Fruit fly (Drosophila melanogaster): ENCODE measurements around the gene eIF1A.

eIF1A gene

DNA sequence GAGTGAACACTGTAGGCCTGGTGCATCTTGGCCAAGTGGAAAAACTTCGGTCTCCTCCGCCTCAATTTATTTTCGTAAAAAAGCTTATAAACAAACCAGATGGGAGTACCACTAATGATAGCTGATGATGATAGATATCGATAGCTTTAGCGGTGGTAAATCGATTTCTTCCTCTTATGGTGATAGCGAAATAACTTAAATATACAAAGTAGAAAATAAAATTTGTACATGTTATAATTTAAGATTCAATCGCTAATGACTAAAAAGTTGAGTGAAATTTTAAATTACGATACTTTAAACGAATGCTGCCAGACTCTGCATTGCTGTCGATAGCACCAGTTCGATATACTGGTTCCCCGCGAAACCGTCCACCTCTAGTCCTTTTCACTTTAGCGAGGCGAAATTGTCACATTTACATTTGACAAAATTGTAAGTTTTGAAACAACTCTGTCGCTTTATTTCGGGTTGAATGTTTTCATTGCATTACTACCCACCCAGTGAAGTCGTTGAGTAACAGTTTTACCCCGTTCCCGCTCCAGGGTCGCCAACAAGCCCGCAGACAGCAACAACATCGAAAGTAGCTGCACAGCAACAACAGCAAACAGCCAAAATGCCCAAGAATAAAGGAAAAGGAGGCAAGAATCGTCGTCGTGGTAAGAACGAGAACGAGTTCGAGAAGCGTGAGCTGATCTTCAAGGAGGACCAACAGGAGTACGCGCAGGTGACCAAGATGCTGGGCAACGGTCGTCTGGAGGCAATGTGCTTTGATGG lies at the start of gene eIF1A, which contains the start of gene Vps39:
eIF1A (plus strand) TSS at position 338 of the 771 bp plus-strand sequence.
Vps39 (minus strand) TSS at position 119 of the 771 bp plus-strand sequence.
- TF ChIP-seq Myc (optimal IDR thresholded peaks at IDR 0.05) (no peak), ttk (optimal IDR thresholded peaks at IDR 0.05) (no peak), h (optimal IDR thresholded peaks at IDR 0.05) (no peak), psq (optimal IDR thresholded peaks at IDR 0.05) (no peak), Sin3A (optimal IDR thresholded peaks at IDR 0.05) (no peak), insv (optimal IDR thresholded peaks at IDR 0.05) (no peak)

DNA sequence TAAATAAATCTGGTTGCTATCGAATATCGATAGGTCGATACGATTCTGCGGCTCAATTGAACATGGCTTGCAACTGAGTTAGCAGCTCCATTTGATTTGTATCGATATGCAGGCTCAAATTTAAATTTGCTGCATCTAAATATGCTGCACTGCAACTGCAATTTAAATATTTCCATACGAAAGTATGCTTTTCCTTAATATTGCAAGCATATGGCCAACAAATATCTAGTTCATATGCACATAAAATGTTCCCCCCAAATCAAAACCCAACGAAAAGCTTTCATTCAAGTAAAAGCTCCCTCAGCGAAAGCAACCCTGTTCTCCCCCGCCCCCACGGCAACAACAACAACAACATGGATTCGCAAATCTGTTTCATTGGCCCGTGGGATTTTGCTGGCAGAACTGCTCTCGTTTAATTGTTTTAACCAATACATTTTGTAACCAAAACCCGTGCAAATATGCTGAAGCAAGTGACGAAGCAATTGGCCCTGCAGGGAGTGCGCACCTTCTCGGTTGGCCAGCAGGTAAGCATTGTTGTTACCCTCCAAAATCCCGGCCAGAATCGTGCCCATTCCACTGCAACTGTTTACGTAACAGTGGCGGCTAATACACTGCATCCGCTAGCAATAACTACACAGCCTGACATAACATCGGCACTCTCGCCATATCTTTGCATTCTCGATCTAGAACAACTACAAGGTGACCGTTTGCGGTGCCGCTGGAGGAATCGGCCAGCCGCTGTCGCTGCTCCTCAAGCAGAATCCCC lies 48.2 kb upstream of the eIF1A start, which contains the start of the genes CG7168 and Mdh2:
CG7168 (minus strand) TSS at position 40 of the 766 bp plus-strand sequence.
Mdh2 (plus strand) TSS at position 354 of the 766 bp plus-strand sequence.
- no peak for TF ChIP-seq h (optimal IDR thresholded peaks at IDR 0.05)
- TF ChIP-seq ttk (optimal IDR thresholded peaks at IDR 0.05) = no peak
- no peak for TF ChIP-seq insv (optimal IDR thresholded peaks at IDR 0.05)
- TF ChIP-seq Sin3A (optimal IDR thresholded peaks at IDR 0.05) = no peak

DNA sequence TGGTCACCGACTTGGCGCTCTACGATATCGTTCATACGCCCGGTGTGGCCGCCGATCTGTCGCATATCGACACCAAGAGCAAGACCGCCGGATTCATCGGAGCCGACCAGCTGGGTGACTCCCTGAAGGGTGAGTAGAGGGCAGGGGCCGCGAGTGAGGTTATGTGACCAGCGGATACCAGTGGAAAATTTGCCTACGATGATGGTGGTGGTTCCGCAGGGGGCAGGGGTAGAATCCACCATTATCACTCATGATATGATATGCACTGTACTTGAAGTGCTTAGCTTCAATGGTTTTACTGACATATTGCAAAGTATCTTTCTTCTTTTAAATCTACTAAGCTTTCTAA lies 47.7 kb upstream of the eIF1A start:
- TF ChIP-seq insv (optimal IDR thresholded peaks at IDR 0.05) (no peak), Sin3A (optimal IDR thresholded peaks at IDR 0.05) (no peak), Myc (optimal IDR thresholded peaks at IDR 0.05) (no peak), psq (optimal IDR thresholded peaks at IDR 0.05) (no peak), h (optimal IDR thresholded peaks at IDR 0.05) (no peak), ttk (optimal IDR thresholded peaks at IDR 0.05) (no peak)

DNA sequence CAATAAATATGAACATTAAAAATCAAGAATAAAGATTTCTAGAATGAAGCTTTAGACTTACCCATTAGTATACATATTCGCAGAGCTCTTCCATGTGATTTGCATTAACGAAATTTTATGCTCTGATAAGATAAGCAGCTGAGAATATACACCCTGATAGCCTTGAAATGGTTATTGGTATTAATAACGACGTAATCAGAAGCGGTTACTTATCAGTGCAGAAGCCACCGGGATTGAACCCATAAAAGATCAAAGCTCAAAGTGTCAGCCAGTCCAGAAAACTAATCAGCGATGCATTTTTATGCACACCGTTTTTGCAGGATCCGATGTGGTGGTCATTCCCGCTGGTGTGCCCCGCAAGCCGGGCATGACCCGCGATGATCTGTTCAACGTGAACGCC lies 47.1 kb upstream of the eIF1A start:
- TF ChIP-seq Sin3A (optimal IDR thresholded peaks at IDR 0.05) (no peak), insv (optimal IDR thresholded peaks at IDR 0.05) (no peak)

DNA sequence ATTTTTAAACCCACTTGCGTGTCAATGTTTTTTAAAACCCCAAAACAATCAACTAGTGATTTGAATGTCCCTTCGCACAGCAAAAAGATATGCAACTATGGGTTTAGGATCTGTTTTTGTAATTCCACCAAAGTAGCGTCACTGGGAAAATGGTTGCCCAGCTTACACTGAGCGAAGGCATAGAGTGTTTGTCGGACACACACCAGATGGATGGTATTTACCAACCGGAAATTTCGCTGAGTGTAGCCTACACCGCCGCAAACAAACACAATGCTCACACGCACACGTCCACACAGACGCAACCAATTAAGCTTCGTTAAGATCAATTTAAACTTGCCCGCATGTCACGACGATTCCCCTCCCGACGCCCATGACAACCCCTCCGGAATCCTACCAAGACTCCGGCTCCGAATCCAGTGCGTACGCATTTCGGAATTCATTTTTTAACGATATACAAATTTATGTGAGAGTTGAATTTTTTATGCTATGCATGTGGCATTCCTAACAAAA lies 45.7 kb upstream of the eIF1A start:
- TF ChIP-seq h (optimal IDR thresholded peaks at IDR 0.05) (no peak), ttk (optimal IDR thresholded peaks at IDR 0.05) (no peak), psq (optimal IDR thresholded peaks at IDR 0.05) (no peak), Sin3A (optimal IDR thresholded peaks at IDR 0.05) (no peak), Myc (optimal IDR thresholded peaks at IDR 0.05) (no peak), insv (optimal IDR thresholded peaks at IDR 0.05) (no peak)

DNA sequence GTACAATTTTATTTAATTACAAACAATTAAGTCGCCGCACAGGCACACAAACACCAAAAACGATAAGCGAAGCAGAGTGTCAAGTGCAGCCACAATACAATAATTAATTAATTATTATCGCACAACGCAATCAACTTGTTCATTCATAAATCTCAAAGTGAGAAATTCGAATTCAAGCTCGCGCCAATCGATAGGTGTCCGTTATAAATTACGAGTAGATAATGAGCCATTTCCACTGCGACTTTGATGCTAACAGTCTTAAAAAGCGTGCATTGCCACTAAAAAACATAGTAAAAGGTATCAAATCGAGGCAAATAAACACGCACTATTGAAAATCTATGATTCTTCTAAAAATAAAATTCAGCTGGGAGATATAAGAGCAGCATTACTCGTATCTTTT lies 44.2 kb upstream of the eIF1A start:
- TF ChIP-seq Sin3A (optimal IDR thresholded peaks at IDR 0.05) (no peak), psq (optimal IDR thresholded peaks at IDR 0.05) (no peak), Myc (optimal IDR thresholded peaks at IDR 0.05) (no peak), ttk (optimal IDR thresholded peaks at IDR 0.05) (no peak), insv (optimal IDR thresholded peaks at IDR 0.05) (no peak), h (optimal IDR thresholded peaks at IDR 0.05) (no peak)

DNA sequence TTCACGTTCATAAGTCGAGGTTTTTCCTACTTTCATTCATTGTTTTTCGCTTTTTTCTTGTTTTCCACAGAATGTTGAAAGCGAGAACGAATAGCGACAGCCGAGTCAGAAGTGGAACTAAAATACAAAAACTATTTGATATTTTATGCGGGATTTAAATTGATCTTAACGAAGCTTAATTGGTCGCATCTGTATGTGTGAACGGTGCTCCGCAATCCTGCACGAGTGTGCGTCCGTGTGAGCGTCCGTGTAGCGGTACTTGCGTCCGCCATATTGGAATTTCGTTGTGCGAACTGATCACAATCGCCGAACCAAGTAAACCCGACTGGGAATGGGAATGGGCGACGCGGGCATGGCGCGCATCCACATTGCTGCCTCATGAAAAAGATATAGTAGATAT lies 42.3 kb upstream of the eIF1A start:
- no peak for TF ChIP-seq insv (optimal IDR thresholded peaks at IDR 0.05)

DNA sequence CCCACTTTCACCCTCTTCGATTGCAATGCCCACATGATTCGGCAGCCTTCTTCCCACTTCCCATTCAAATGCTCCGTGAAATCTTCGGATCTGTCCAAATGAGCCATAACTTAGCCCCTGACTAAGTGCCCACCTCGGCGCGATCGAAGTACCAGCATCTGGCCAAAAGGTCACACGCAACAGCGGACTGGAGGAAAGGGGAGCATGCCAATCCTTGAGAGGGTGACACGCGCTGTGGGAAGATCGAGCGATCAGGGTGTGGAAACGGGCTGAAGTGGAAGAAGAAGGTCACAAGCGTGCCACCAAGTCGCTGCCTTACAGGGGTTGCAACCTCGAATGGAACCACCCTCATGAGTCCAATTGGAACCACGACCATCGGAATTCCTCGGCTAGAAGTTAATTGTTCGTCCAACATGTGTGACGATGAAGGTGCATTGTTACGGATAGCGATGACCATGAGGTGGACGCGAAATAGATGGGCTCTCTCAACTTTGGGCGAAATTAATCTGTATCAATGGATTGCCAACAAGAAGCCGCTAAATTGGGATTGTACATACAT lies 39.7 kb upstream of the eIF1A start:
- no peak for TF ChIP-seq h (optimal IDR thresholded peaks at IDR 0.05)
- TF ChIP-seq insv (optimal IDR thresholded peaks at IDR 0.05) = no peak
- TF ChIP-seq Myc (optimal IDR thresholded peaks at IDR 0.05) = no peak
- TF ChIP-seq psq (optimal IDR thresholded peaks at IDR 0.05) = no peak

DNA sequence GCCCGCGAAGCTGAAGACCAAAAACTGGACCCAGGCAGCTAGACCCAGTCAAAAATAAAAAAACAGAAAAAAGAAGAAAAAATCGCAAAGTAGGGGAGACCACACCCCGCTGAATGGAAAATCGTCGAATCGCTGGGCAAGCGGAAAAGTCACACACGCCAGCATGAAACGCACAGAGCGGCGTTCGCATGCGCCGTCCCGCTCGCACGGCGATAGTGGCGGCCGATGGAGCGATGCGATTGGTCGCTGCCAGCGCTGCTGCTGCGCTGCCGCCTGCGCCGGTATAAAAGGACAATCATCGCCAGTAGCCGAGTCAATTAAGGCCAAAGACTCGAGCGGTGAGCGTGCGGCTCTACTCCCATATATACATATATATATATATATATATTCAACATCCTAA lies 38.6 kb upstream of the eIF1A start, which contains the start of gene repo:
repo (plus strand) TSS at position 314 of the 400 bp plus-strand sequence.
- TF ChIP-seq psq (optimal IDR thresholded peaks at IDR 0.05) (no peak), ttk (optimal IDR thresholded peaks at IDR 0.05) (no peak), insv (optimal IDR thresholded peaks at IDR 0.05) (no peak), Sin3A (optimal IDR thresholded peaks at IDR 0.05) (no peak), Myc (optimal IDR thresholded peaks at IDR 0.05) (no peak), h (optimal IDR thresholded peaks at IDR 0.05) (no peak)

DNA sequence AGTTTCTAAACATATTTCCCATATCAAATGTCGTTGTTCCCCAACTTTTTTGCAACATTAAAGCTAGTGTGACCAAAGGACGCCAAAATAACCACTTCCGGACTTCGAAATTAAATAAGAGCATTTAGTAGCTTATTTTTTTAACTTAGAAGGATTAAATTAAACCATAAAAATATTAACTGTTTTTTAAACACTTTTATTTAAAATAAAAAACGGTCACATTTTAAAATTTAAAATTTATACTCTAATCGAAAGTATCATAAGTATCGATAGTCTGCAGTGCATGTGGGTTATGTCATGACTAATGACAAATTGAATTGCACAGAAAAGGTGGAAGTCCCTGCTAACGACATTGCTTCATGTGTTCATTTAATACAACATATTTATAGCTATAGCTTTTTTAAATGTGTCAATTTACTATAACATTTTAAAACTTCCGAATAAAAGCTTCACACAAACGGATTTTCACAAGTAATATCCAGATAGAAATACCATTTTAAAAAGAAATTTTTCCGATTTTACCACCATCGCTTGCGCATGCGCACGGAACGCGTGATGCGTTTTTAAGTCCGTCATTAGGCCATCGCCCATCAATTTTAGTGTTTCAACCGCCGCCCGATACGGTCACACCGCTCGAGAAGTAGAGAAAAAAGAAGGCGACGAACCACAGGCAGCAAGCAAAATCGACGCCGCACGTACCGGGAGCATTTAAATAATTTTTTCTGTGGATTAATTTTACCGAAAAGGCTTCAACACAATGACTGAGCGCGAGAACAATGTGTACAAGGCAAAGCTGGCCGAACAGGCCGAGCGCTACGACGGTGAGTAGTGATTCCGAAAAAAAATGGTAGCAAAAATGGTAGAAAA lies 32.1 kb upstream of the eIF1A start, which contains the start of the genes CG7156 and 14-3-3epsilon:
CG7156 (minus strand) TSS at position 71 of the 867 bp plus-strand sequence.
14-3-3epsilon (plus strand) TSS at position 443 of the 867 bp plus-strand sequence.
- TF ChIP-seq ttk (optimal IDR thresholded peaks at IDR 0.05) = no peak
- no peak for TF ChIP-seq h (optimal IDR thresholded peaks at IDR 0.05)
- no peak for TF ChIP-seq Myc (optimal IDR thresholded peaks at IDR 0.05)
- no peak for TF ChIP-seq insv (optimal IDR thresholded peaks at IDR 0.05)
- no peak for TF ChIP-seq Sin3A (optimal IDR thresholded peaks at IDR 0.05)
- TF ChIP-seq psq (optimal IDR thresholded peaks at IDR 0.05) = no peak

DNA sequence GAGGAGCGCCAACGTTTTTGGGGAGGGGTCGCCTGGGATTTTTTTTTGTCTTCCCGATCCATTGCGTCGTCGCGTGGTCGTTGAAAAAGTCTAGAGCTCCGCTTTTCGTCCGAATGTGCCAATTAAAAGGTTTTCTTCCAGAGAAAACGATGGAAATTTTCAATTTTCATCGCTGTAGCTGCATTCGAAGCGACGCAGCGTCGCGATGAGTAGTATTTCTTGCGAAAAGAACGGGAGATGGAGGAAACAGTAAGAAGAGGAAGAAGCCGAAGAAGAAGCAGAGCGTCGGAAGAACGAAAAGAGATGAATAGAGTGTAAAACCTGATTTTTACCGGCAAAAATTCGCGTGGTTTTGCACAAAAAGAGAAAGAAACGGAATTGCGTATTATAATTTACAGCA lies 31.5 kb upstream of the eIF1A start:
- TF ChIP-seq h (optimal IDR thresholded peaks at IDR 0.05) (no peak), Sin3A (optimal IDR thresholded peaks at IDR 0.05) (no peak)
